Fruit fly (Drosophila melanogaster) whole organism, embryonic: ENCODE data around the gene SkpA.

Source experiments
- ATbp ChIP-seq: fragments of 200-800 bp; sonication (Bioruptor generic); optimal IDR thresholded peaks from 2 replicates; lab custom pipeline; 2017; ENCODE audit warnings: missing biosample characterization, mild to moderate bottlenecking, missing genetic modification characterization, missing genetic modification reagents
- Aef1 ChIP-seq: fragments of 200-800 bp; sonication (Bioruptor generic); IDR thresholded peaks from 3 replicates; pipeline ENCODE4 v1.3.6; 2022; ENCODE audit warnings: missing biosample characterization, missing genetic modification characterization
- CG10147 ChIP-seq: fragments of 200-800 bp; sonication (Bioruptor generic); optimal IDR thresholded peaks from 2 replicates; lab custom pipeline; 2019; ENCODE audit warnings: missing biosample characterization, mild to moderate bottlenecking, missing genetic modification characterization, moderate library complexity
- CG10979 ChIP-seq: fragments of 200-800 bp; sonication (Bioruptor generic); optimal IDR thresholded peaks from 2 replicates; lab custom pipeline; 2018; ENCODE audit warnings: missing biosample characterization, mild to moderate bottlenecking, missing genetic modification characterization, moderate library complexity
- CG11398 ChIP-seq: fragments of 200-800 bp; sonication (Bioruptor generic); optimal IDR thresholded peaks from 2 replicates; lab custom pipeline; 2016; ENCODE audit warnings: missing biosample characterization, missing genetic modification characterization
- CG14441 ChIP-seq: fragments of 200-800 bp; sonication (Bioruptor generic); IDR thresholded peaks from 2 replicates; pipeline ENCODE4 v1.3.6; 2022; ENCODE audit warnings: missing biosample characterization, missing genetic modification characterization
- CG15696 ChIP-seq: fragments of 200-800 bp; sonication (Bioruptor generic); optimal IDR thresholded peaks from 2 replicates; lab custom pipeline; 2019; ENCODE audit warnings: missing biosample characterization, mild to moderate bottlenecking, missing genetic modification characterization, moderate library complexity
- CG1603 ChIP-seq: fragments of 200-800 bp; sonication (Bioruptor generic); optimal IDR thresholded peaks from 2 replicates; lab custom pipeline; 2019; ENCODE audit warnings: missing biosample characterization, mild to moderate bottlenecking, missing genetic modification characterization, moderate library complexity
- CG16863 ChIP-seq: fragments of 200-800 bp; sonication (Bioruptor generic); optimal IDR thresholded peaks from 3 replicates; lab custom pipeline; 2016; ENCODE audit warnings: missing biosample characterization, missing genetic modification characterization
- CG17328 ChIP-seq: fragments of 200-800 bp; sonication (Bioruptor generic); IDR thresholded peaks from 2 replicates; pipeline ENCODE4 v1.3.6; 2022; ENCODE audit warnings: missing biosample characterization, missing genetic modification characterization
- CG17361 ChIP-seq: fragments of 200-800 bp; sonication (Bioruptor generic); IDR thresholded peaks from 3 replicates; pipeline ENCODE4 v1.3.6; 2022; ENCODE audit warnings: missing biosample characterization, missing genetic modification characterization
- CG3838 ChIP-seq: fragments of 200-800 bp; sonication (Bioruptor generic); optimal IDR thresholded peaks from 3 replicates; lab custom pipeline; 2016; ENCODE audit warnings: missing biosample characterization, missing genetic modification characterization
- CG4404 ChIP-seq: fragments of 200-800 bp; sonication (Bioruptor generic); IDR thresholded peaks from 2 replicates; pipeline ENCODE4 v1.3.6; 2022; ENCODE audit warnings: missing biosample characterization, missing genetic modification characterization
- CG5245 ChIP-seq: fragments of 200-800 bp; sonication (Bioruptor generic); optimal IDR thresholded peaks from 3 replicates; lab custom pipeline; 2016; ENCODE audit warnings: missing biosample characterization, missing genetic modification characterization
- CG6654 ChIP-seq: fragments of 200-800 bp; sonication (Bioruptor generic); optimal IDR thresholded peaks from 2 replicates; lab custom pipeline; 2017; ENCODE audit warnings: missing biosample characterization, mild to moderate bottlenecking, missing genetic modification characterization
- CG7786 ChIP-seq: fragments of 200-800 bp; sonication (Bioruptor generic); optimal IDR thresholded peaks from 2 replicates; lab custom pipeline; 2016; ENCODE audit warnings: missing biosample characterization, missing genetic modification characterization
- CG8290 ChIP-seq, 3 experiments: fragments of 200-800 bp; sonication (Bioruptor generic); optimal IDR thresholded peaks; 2 replicates each; lab custom pipeline; 2016 to 2019; ENCODE audit warnings: missing biosample characterization in 3 of 3, missing genetic modification characterization in 3 of 3, mild to moderate bottlenecking in 2 of 3, moderate library complexity in 1 of 3
- CG8924 ChIP-seq: fragments of 200-800 bp; optimal IDR thresholded peaks from 3 replicates; lab custom pipeline; 2019; ENCODE audit warnings: missing biosample characterization, mild to moderate bottlenecking, missing genetic modification characterization, moderate library complexity
- CG9215 ChIP-seq: fragments of 200-800 bp; sonication (Bioruptor generic); IDR thresholded peaks from 2 replicates; pipeline ENCODE4 v1.3.6; 2022; ENCODE audit warnings: missing biosample characterization, missing genetic modification characterization
- Chrac-16 ChIP-seq: fragments of 200-800 bp; sonication (Bioruptor generic); optimal IDR thresholded peaks from 3 replicates; lab custom pipeline; 2016; ENCODE audit warnings: missing biosample characterization, missing genetic modification characterization
- CrebB ChIP-seq: fragments of 200-800 bp; sonication (Bioruptor generic); optimal IDR thresholded peaks from 3 replicates; lab custom pipeline; 2018; ENCODE audit warnings: missing biosample characterization, mild to moderate bottlenecking, missing genetic modification characterization
- D19B ChIP-seq: fragments of 200-800 bp; sonication (Bioruptor generic); optimal IDR thresholded peaks from 2 replicates; lab custom pipeline; 2017; ENCODE audit warnings: missing biosample characterization, mild to moderate bottlenecking, missing genetic modification characterization
- Dip3 ChIP-seq: fragments of 200-800 bp; sonication (Bioruptor generic); optimal IDR thresholded peaks from 3 replicates; lab custom pipeline; 2016; ENCODE audit warnings: missing biosample characterization, missing genetic modification characterization
- E2f2 ChIP-seq: fragments of 200-800 bp; sonication (Bioruptor generic); IDR thresholded peaks from 2 replicates; pipeline ENCODE4 v1.3.6; 2022; ENCODE audit warnings: missing biosample characterization, missing genetic modification characterization
- Fer1 ChIP-seq: fragments of 200-800 bp; sonication (Bioruptor generic); optimal IDR thresholded peaks from 2 replicates; lab custom pipeline; 2017; ENCODE audit warnings: missing biosample characterization, mild to moderate bottlenecking, missing genetic modification characterization
- HLH3B ChIP-seq: fragments of 200-800 bp; sonication (Bioruptor generic); IDR thresholded peaks from 2 replicates; pipeline ENCODE4 v1.3.6; 2022; ENCODE audit warnings: missing biosample characterization, missing genetic modification characterization
- Nf-YA ChIP-seq: fragments of 200-800 bp; sonication (Bioruptor generic); IDR thresholded peaks from 2 replicates; pipeline ENCODE4 v1.3.6; 2022; ENCODE audit warnings: missing biosample characterization, missing genetic modification characterization
- Optix ChIP-seq: fragments of 200-800 bp; sonication (Bioruptor generic); IDR thresholded peaks from 3 replicates; pipeline ENCODE4 v1.3.6; 2022; ENCODE audit warnings: missing biosample characterization, missing genetic modification characterization
- Sox100B ChIP-seq: fragments of 200-800 bp; sonication (Bioruptor generic); optimal IDR thresholded peaks from 3 replicates; lab custom pipeline; 2018; ENCODE audit warnings: missing biosample characterization, mild to moderate bottlenecking, missing genetic modification characterization
- Ssrp ChIP-seq: fragments of 200-800 bp; sonication (Bioruptor generic); optimal IDR thresholded peaks from 2 replicates; lab custom pipeline; 2018; ENCODE audit warnings: missing biosample characterization, mild to moderate bottlenecking, missing genetic modification characterization, moderate library complexity
- btn ChIP-seq: fragments of 200-800 bp; sonication (Bioruptor generic); optimal IDR thresholded peaks from 2 replicates; lab custom pipeline; 2016; ENCODE audit warnings: missing biosample characterization, missing genetic modification characterization
- cato ChIP-seq: fragments of 200-800 bp; sonication (Bioruptor generic); optimal IDR thresholded peaks from 2 replicates; lab custom pipeline; 2016; ENCODE audit warnings: missing biosample characterization, missing genetic modification characterization, borderline replicate concordance
- esg ChIP-seq: fragments of 200-800 bp; sonication (Bioruptor generic); conservative IDR thresholded peaks from 2 replicates; pipeline ENCODE4 v1.3.6; 2022; ENCODE audit warnings: missing biosample characterization, missing genetic modification characterization
- hb ChIP-seq: fragments of 200-800 bp; sonication (Bioruptor generic); IDR thresholded peaks from 3 replicates; pipeline ENCODE4 v1.3.6; 2022; ENCODE audit warnings: missing biosample characterization, missing genetic modification characterization; ENCODE audit not compliant: partially characterized antibody
- her ChIP-seq: fragments of 200-800 bp; sonication (Bioruptor generic); optimal IDR thresholded peaks from 2 replicates; lab custom pipeline; 2016; ENCODE audit warnings: missing biosample characterization, missing genetic modification characterization
- hkb ChIP-seq, 2 experiments: fragments of 200-800 bp in 1 of 2; fragments of >200 bp in 1 of 2; sonication (Bioruptor generic) in 1 of 2; IDR thresholded peaks in 1 of 2; optimal IDR thresholded peaks in 1 of 2; 2 replicates each; pipeline versions ENCODE4 v1.3.6 to Lab custom; 2017 to 2022; ENCODE audit warnings: missing biosample characterization in 1 of 2, missing genetic modification characterization in 1 of 2
- lmd ChIP-seq: fragments of 200-800 bp; sonication (Bioruptor generic); IDR thresholded peaks from 2 replicates; pipeline ENCODE4 v1.3.6; 2022; ENCODE audit warnings: missing biosample characterization, missing genetic modification characterization
- nmo ChIP-seq: fragments of 200-800 bp; sonication (Bioruptor generic); optimal IDR thresholded peaks from 2 replicates; lab custom pipeline; 2018; ENCODE audit warnings: missing biosample characterization, mild to moderate bottlenecking, missing genetic modification characterization, moderate library complexity
- pnt ChIP-seq: fragments of 200-800 bp; sonication (Bioruptor generic); optimal IDR thresholded peaks from 3 replicates; lab custom pipeline; 2016; ENCODE audit warnings: missing biosample characterization, missing genetic modification characterization
- pzg ChIP-seq: fragments of 200-800 bp; sonication (Bioruptor generic); optimal IDR thresholded peaks from 3 replicates; lab custom pipeline; 2018; ENCODE audit warnings: missing biosample characterization, mild to moderate bottlenecking, missing genetic modification characterization, moderate library complexity
- row ChIP-seq: fragments of 200-800 bp; sonication (Bioruptor generic); IDR thresholded peaks from 3 replicates; pipeline ENCODE4 v1.3.6; 2022; ENCODE audit warnings: missing biosample characterization, missing genetic modification characterization
- sens ChIP-seq: fragments of 200-800 bp; sonication (Bioruptor generic); peaks from one replicate; lab custom pipeline; 2016; ENCODE audit warnings: missing biosample characterization, missing genetic modification characterization
- shn ChIP-seq: fragments of 200-800 bp; sonication (Bioruptor generic); optimal IDR thresholded peaks from 3 replicates; lab custom pipeline; 2016; ENCODE audit warnings: missing biosample characterization, missing genetic modification characterization
- sisA ChIP-seq: fragments of 200-800 bp; sonication (Bioruptor generic); IDR thresholded peaks from 2 replicates; pipeline ENCODE4 v1.3.6; 2022; ENCODE audit warnings: missing biosample characterization, missing genetic modification characterization
- slp2 ChIP-seq: fragments of 200-800 bp; sonication (Bioruptor generic); optimal IDR thresholded peaks from 2 replicates; lab custom pipeline; 2016; ENCODE audit warnings: missing biosample characterization, missing genetic modification characterization
- tgo ChIP-seq: fragments of 200-800 bp; sonication (Bioruptor generic); IDR thresholded peaks from 3 replicates; pipeline ENCODE4 v1.3.6; 2022; ENCODE audit warnings: missing biosample characterization, missing genetic modification characterization
- tin ChIP-seq: fragments of 200-800 bp; sonication (Bioruptor generic); optimal IDR thresholded peaks from 3 replicates; lab custom pipeline; 2016; ENCODE audit warnings: missing biosample characterization, missing genetic modification characterization
- tx ChIP-seq: fragments of 200-800 bp; sonication (Bioruptor generic); optimal IDR thresholded peaks from 2 replicates; lab custom pipeline; 2016; ENCODE audit warnings: missing biosample characterization, missing genetic modification characterization
- unpg ChIP-seq: fragments of 200-800 bp; sonication (Bioruptor generic); optimal IDR thresholded peaks from 3 replicates; lab custom pipeline; 2018; ENCODE audit warnings: missing biosample characterization, mild to moderate bottlenecking, missing genetic modification characterization, moderate library complexity

Gene SkpA

dm6 chrX:618583-618982, 37.3 kb upstream of the SkpA start (continued):
- TF ChIP-seq CG17361 (GFP tag; lab: Robert Waterston, UW) (0 out of 3 replicates have a peak, but pooled peaks have one; percentile 11), E2f2 (GFP tag; lab: Robert Waterston, UW) (0 out of 2 replicates have a peak, but pooled peaks have one; percentile 13), tin (GFP tag; lab: Kevin White, UChicago) (no peak), CG17328 (GFP tag; lab: Robert Waterston, UW) (peak; percentile 17; the same call in 1 of the 2 replicates), CG1603 (tag; lab: Kevin White, UChicago) (peak; percentile 37), CG8924 (tag; lab: Kevin White, UChicago) (peak; percentile 26), Optix (GFP tag; lab: Robert Waterston, UW) (0 out of 3 replicates have a peak, but pooled peaks have one; percentile 26), slp2 (peak; percentile 13), CG9215 (GFP tag; lab: Robert Waterston, UW) (0 out of 2 replicates have a peak, but pooled peaks have one; percentile 15), CG5245 (GFP tag; lab: Kevin White, UChicago) (peak; percentile 0), tgo (GFP tag; lab: Robert Waterston, UW) (peak; percentile 28; the same call in 1 of the 3 replicates), Sox100B (GFP tag; lab: Kevin White, UChicago) (peak; percentile 48), CG7786 (GFP tag; lab: Kevin White, UChicago) (peak; percentile 53), Dip3 (GFP tag; lab: Kevin White, UChicago) (peak; percentile 62), pzg (GFP tag; lab: Kevin White, UChicago) (no peak), Chrac-16 (peak; percentile 35), CG4404 (GFP tag; lab: Robert Waterston, UW) (peak; percentile 20; the same call in 1 of the 2 replicates), CG3838 (GFP tag; lab: Kevin White, UChicago) (no peak), CG6654 (no peak), CG8290 (GFP tag; optimal IDR thresholded peaks at IDR 0.05; lab: Kevin White, UChicago) (no peak), CG8290 (tag; optimal IDR thresholded peaks at IDR 0.05; lab: Kevin White, UChicago) (peak in 1 of 2 experiments; percentile 27), CG15696 (tag; lab: Kevin White, UChicago) (peak; percentile 14), CG10147 (GFP tag; lab: Kevin White, UChicago) (peak; percentile 6), CG11398 (GFP tag; lab: Kevin White, UChicago) (peak; percentile 2), her (peak; percentile 29), pnt (peak; percentile 29), unpg (peak; percentile 3), Nf-YA (GFP tag; lab: Robert Waterston, UW) (0 out of 2 replicates have a peak, but pooled peaks have one; percentile 18), shn (peak; percentile 28), CrebB (no peak), hb (GFP tag; lab: Robert Waterston, UW) (no peak), Aef1 (0 out of 3 replicates have a peak, but pooled peaks have one; percentile 11), hkb (optimal IDR thresholded peaks at IDR 0.05; lab: Kevin White, UChicago) (no peak), hkb (GFP tag; IDR thresholded peaks at IDR 0.05; lab: Robert Waterston, UW) (0 out of 2 replicates have a peak, but pooled peaks have one; percentile 28), sens (GFP tag; lab: Kevin White, UChicago) (peak; percentile 72), lmd (peak; percentile 63), CG10979 (tag; lab: Kevin White, UChicago) (peak; percentile 16), row (GFP tag; lab: Robert Waterston, UW) (peak; percentile 60), btn (GFP tag; lab: Kevin White, UChicago) (no peak), tx (GFP tag; lab: Kevin White, UChicago) (peak; percentile 33), Fer1 (GFP tag; lab: Kevin White, UChicago) (peak; percentile 3), Ssrp (tag; lab: Kevin White, UChicago) (peak; percentile 28), ATbp (GFP tag; lab: Kevin White, UChicago) (peak; percentile 18), D19B (GFP tag; lab: Kevin White, UChicago) (peak; percentile 9), CG16863 (peak; percentile 9), cato (GFP tag; lab: Kevin White, UChicago) (no peak), CG14441 (no peak), sisA (GFP tag; lab: Robert Waterston, UW) (peak; percentile 33; the same call in 1 of the 2 replicates), HLH3B (0 out of 2 replicates have a peak, but pooled peaks have one; percentile 21), nmo (GFP tag; lab: Kevin White, UChicago) (peak; percentile 39), esg (0 out of 2 replicates have a peak, but pooled peaks have one; percentile 30)
